Worm (Caenorhabditis elegans) whole organism, early embryonic: ENCODE measurements around the gene igcm-3.

ENCODE experiments used
- B0310.2 ChIP-seq: sonication (generic microtip); optimal IDR thresholded peaks from 2 replicates; lab custom pipeline; 2016; ENCODE audit warnings: mild to moderate bottlenecking, missing genetic modification characterization, missing compliant biosample characterization
- F13C5.2 ChIP-seq: sonication (generic microtip); optimal IDR thresholded peaks from 2 replicates; lab custom pipeline; 2017; ENCODE audit warnings: mild to moderate bottlenecking, missing genetic modification characterization, inconsistent platforms, missing compliant biosample characterization
- aly-1 ChIP-seq: sonication (generic microtip); optimal IDR thresholded peaks from 2 replicates; lab custom pipeline; 2016; ENCODE audit warnings: missing genetic modification characterization, missing compliant biosample characterization
- ama-1 ChIP-seq: fragments of 150-350 bp; optimal IDR thresholded peaks from 2 replicates; lab custom pipeline; 2014
- ceh-13 ChIP-seq: fragments of 200-800 bp; sonication (Bioruptor generic); optimal IDR thresholded peaks from 2 replicates; lab custom pipeline; 2018; ENCODE audit warnings: mild to moderate bottlenecking, missing genetic modification characterization, missing compliant biosample characterization
- ceh-36 ChIP-seq: sonication (generic microtip); optimal IDR thresholded peaks from 2 replicates; lab custom pipeline; 2016; ENCODE audit warnings: missing genetic modification characterization, inconsistent platforms, missing compliant biosample characterization
- ets-7 ChIP-seq: sonication (generic microtip); optimal IDR thresholded peaks from 2 replicates; lab custom pipeline; 2016; ENCODE audit warnings: missing genotype, missing genetic modification characterization, missing compliant biosample characterization
- flt-1 ChIP-seq: fragments of 200-800 bp; sonication (Bioruptor generic); IDR thresholded peaks from 2 replicates; pipeline ENCODE4 v1.3.6; 2022; ENCODE audit warnings: missing genetic modification characterization, missing compliant biosample characterization
- hmbx-1 ChIP-seq: sonication (generic microtip); optimal IDR thresholded peaks from 2 replicates; lab custom pipeline; 2016; ENCODE audit warnings: mild to moderate bottlenecking, missing genetic modification characterization, missing compliant biosample characterization
- hmg-4 ChIP-seq: fragments of 200-800 bp; sonication (Bioruptor generic); optimal IDR thresholded peaks from 2 replicates; lab custom pipeline; 2018; ENCODE audit warnings: mild to moderate bottlenecking, missing genetic modification characterization, missing compliant biosample characterization
- hnd-1 ChIP-seq: sonication (generic microtip); optimal IDR thresholded peaks from 2 replicates; lab custom pipeline; 2016; ENCODE audit warnings: missing genetic modification characterization, missing compliant biosample characterization
- pes-1 ChIP-seq: fragments of 200-800 bp; sonication (Bioruptor generic); IDR thresholded peaks from 2 replicates; pipeline ENCODE4 v1.3.6; 2022; ENCODE audit warnings: missing genetic modification reagents, missing genetic modification characterization, missing compliant biosample characterization
- scrt-1 ChIP-seq: fragments of 200-800 bp; sonication (Bioruptor generic); IDR thresholded peaks from 2 replicates; pipeline ENCODE4 v1.3.6; 2022; ENCODE audit warnings: missing genetic modification characterization, missing compliant biosample characterization
- sea-1 ChIP-seq: fragments of 200-800 bp; sonication (Bioruptor generic); conservative IDR thresholded peaks from 2 replicates; pipeline ENCODE4 v1.3.6; 2022; ENCODE audit warnings: missing genetic modification characterization, missing compliant biosample characterization
- tbx-11 ChIP-seq: fragments of 200-800 bp; sonication (Bioruptor generic); IDR thresholded peaks from 2 replicates; pipeline ENCODE4 v1.3.6; 2022; ENCODE audit warnings: missing genetic modification characterization, missing compliant biosample characterization
- tbx-37 ChIP-seq: fragments of 200-800 bp; sonication (Bioruptor generic); conservative IDR thresholded peaks from 2 replicates; pipeline ENCODE4 v1.3.6; 2022; ENCODE audit warnings: missing genetic modification reagents, missing genetic modification characterization, missing compliant biosample characterization
- tra-4 ChIP-seq: sonication (generic microtip); optimal IDR thresholded peaks from 2 replicates; lab custom pipeline; 2017; ENCODE audit warnings: missing genetic modification characterization, missing compliant biosample characterization

Gene igcm-3

DNA sequence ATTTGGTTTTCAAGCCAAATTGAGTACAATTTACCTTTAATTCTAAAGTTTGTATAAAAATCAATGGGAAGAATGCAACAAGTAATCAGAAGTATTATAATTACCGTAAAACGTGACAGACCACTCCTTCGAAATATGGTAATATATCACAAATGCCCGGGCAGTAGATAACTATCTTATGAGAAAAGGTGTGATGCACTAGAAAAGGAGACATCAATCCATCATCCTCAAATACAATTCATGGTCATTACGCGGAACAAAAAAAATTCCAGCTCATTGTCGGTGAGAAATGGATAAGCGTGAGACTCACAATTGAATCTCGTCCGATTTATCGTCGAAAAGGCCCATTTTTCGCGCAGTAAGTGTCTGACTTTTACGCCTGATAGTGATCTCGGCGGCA is 3.5 kb upstream of the igcm-3 start:
- no peak for TF ChIP-seq hnd-1
- TF ChIP-seq flt-1 (GFP tag; lab: Robert Waterston, UW): no peak
- no peak for TF ChIP-seq hmbx-1 (tag; lab: Kevin White, UChicago)
- TF ChIP-seq tbx-37 (GFP tag; lab: Robert Waterston, UW): no peak
- no peak for TF ChIP-seq F13C5.2 (tag; lab: Kevin White, UChicago)
- TF ChIP-seq ama-1 (lab: Kevin White, UChicago): no peak
- no peak for TF ChIP-seq sea-1 (GFP tag; lab: Robert Waterston, UW)
- no peak for TF ChIP-seq aly-1
- no peak for TF ChIP-seq ets-7 (tag; lab: Kevin White, UChicago)
- no peak for TF ChIP-seq pes-1 (GFP tag; lab: Robert Waterston, UW)

DNA sequence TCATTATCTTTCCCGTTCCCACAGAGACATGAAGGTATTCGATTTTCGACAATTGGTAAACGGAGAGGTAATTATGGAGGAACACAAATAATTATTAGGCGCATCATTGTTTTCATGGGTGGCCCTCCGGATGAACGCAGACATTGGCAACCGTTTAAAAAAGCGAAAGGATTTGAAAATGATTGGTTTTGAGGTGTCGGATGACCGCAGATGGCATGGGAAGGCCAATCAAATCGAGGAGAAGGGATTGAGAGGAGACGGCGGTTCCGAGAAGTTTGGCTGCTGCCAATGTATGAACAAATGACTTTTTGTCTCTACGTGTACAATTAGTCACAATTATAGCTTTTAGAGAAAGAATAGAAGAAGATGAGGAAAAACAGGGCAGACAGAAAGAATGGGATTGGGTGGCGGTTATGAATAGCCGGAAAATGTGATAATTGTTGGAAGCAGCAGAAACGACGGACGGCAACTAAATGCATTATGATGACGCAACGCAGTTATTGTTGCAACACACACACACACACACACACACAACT is 1.9 kb upstream of the igcm-3 start:
- TF ChIP-seq scrt-1 (GFP tag; lab: Robert Waterston, UW): no peak
- peak; percentile 32 for TF ChIP-seq ets-7 (tag; lab: Kevin White, UChicago)

DNA sequence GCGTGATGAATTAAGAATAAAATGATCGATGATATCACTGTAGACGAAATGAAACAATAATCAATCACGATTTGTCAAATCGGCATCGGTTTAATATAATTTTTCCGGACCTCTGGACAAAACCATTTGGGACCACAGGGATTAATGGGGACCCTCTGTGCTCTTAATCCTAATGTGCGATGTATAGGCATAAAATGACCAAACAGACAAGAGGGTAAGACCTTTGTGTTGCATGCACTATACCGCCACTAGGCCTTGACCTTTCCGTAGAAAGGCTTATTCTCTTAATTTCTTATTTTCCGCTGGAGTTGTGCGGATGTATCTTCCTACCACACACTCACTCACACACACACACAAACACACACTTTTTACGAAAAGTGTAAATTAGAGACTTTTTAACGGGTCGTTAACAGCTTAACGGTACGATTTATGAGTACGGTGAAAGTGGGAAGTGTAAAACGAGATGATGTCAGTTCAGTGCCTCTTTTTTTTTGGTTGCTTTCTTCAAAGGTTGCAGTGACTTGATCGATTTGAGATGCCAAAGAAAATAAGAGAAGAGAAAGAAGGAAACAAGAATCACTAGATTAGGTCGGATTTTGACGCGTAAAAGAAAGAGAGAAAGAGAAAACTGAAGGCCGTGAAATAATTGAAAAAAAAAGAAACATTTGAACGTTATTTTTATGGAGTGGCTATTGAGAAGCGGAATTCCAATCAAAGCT is 732 bp downstream of the igcm-3 start:
- TF ChIP-seq ceh-36 (tag; lab: Kevin White, UChicago) (peak; percentile 82), tra-4 (tag; lab: Kevin White, UChicago) (no peak), ama-1 (lab: Kevin White, UChicago) (no peak), hmbx-1 (tag; lab: Kevin White, UChicago) (no peak), ceh-13 (GFP tag; lab: Kevin White, UChicago) (no peak), flt-1 (GFP tag; lab: Robert Waterston, UW) (no peak)

DNA sequence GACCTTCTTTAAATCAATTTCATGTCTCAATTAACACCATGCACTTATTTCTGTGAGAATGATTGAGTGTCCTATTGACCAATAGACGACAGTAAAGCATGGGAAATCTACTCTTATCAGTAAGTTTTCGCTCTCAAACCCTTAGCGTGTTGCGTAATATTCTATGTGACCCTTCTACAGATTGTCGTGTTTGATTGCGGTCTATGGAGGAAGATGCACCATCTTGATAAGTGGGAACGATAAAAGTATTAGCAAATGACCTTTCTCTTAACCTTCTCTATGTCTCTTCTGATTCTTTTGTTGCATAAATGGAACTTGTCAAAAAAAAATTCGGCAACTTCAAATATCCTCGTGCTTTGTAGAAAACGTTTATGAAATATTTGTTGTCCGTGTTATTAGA is 1.8 kb downstream of the igcm-3 start:
- TF ChIP-seq hmbx-1 (tag; lab: Kevin White, UChicago): no peak
- TF ChIP-seq tra-4 (tag; lab: Kevin White, UChicago): no peak
- no peak for TF ChIP-seq B0310.2
- TF ChIP-seq hnd-1: no peak
- no peak for TF ChIP-seq sea-1 (GFP tag; lab: Robert Waterston, UW)
- no peak for TF ChIP-seq hmg-4 (GFP tag; lab: Kevin White, UChicago)
- no peak for TF ChIP-seq aly-1
- TF ChIP-seq tbx-11 (GFP tag; lab: Robert Waterston, UW): no peak
- no peak for TF ChIP-seq pes-1 (GFP tag; lab: Robert Waterston, UW)
- TF ChIP-seq ceh-36 (tag; lab: Kevin White, UChicago): no peak
- no peak for TF ChIP-seq flt-1 (GFP tag; lab: Robert Waterston, UW)
- TF ChIP-seq scrt-1 (GFP tag; lab: Robert Waterston, UW): no peak
- no peak for TF ChIP-seq ceh-13 (GFP tag; lab: Kevin White, UChicago)
- TF ChIP-seq tbx-37 (GFP tag; lab: Robert Waterston, UW): no peak

DNA sequence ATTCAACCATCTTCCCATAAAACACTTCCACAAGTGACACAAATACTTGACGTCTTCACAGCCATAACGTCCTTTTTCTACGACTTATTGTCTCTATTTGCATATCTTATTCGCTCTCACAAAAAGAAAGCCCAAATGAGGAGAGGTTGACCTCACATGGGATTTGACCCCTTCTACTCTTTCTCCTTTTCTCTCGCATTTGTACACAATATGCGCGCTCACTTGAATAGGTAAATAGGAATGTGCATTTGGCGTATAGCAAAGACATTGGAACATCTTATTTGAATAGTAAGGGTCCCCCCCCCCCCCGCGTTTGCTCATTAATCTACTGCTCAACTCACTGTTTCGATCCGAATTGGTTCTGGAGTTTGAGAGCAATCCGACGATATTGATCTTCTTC is 5.0 kb downstream of the igcm-3 start:
- TF ChIP-seq ama-1 (lab: Kevin White, UChicago) (peak; percentile 7), aly-1 (no peak), hmg-4 (GFP tag; lab: Kevin White, UChicago) (peak; percentile 52)

DNA sequence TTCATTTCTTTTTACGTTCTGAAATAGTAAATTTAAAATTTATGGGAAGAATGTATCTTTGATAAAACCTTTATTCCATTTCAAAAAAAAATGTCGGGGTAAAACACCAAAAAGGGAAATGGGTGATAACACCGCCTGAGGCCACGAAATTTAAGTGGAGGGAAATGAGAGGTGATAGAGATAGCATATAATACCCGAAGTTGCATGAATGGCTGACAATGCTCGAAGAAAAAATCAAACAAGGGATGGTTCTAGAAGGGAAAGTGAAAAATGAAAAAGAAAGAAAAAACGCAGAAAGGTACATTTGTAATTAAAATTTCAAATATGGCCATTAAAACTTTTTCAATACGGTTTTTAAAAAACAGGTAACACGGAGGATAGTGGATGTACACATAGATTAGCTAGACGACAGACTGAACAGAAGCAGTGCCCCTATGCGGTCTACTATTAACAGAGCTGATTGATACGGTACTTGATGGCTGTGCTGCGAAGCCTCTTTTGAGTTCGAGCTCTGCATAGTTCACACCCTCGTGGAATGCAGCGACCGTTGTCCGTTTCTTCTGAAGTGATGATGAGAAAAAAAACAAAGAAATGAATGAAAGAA is 7.4 kb downstream of the igcm-3 start:
- TF ChIP-seq tra-4 (tag; lab: Kevin White, UChicago): no peak

DNA sequence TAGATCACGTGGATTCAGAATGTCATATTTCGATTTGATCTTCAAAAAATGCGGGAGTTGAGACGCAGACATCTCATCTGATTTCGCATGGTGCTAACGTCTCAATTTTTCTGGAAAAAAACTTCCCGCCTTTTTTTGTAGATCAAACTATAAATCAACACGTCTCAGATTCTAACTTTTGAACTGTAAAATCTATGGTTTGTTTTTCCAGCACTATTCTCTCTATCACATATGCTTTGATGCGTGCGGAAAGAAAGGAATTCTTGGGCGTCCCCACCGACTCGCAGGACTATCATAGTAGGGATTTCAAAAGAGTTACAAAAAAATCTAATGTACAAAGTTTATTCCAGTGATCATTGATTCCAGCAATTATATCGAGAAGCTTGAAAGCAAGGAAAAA is 8.0 kb downstream of the igcm-3 start:
- no peak for TF ChIP-seq aly-1
- 0 out of 2 replicates have a peak, but pooled peaks have one; percentile 5 for TF ChIP-seq scrt-1 (GFP tag; lab: Robert Waterston, UW)
- no peak for TF ChIP-seq tbx-11 (GFP tag; lab: Robert Waterston, UW)
- no peak for TF ChIP-seq flt-1 (GFP tag; lab: Robert Waterston, UW)
- no peak for TF ChIP-seq ceh-13 (GFP tag; lab: Kevin White, UChicago)
- TF ChIP-seq hnd-1: no peak
- peak; percentile 77 for TF ChIP-seq ama-1 (lab: Kevin White, UChicago)
- TF ChIP-seq hmbx-1 (tag; lab: Kevin White, UChicago): no peak
- no peak for TF ChIP-seq F13C5.2 (tag; lab: Kevin White, UChicago)
- TF ChIP-seq ets-7 (tag; lab: Kevin White, UChicago): no peak
- TF ChIP-seq B0310.2: peak; percentile 13
- TF ChIP-seq sea-1 (GFP tag; lab: Robert Waterston, UW): no peak
- no peak for TF ChIP-seq ceh-36 (tag; lab: Kevin White, UChicago)
- no peak for TF ChIP-seq tbx-37 (GFP tag; lab: Robert Waterston, UW)
- no peak for TF ChIP-seq hmg-4 (GFP tag; lab: Kevin White, UChicago)
- TF ChIP-seq pes-1 (GFP tag; lab: Robert Waterston, UW): no peak
- TF ChIP-seq tra-4 (tag; lab: Kevin White, UChicago): no peak

DNA sequence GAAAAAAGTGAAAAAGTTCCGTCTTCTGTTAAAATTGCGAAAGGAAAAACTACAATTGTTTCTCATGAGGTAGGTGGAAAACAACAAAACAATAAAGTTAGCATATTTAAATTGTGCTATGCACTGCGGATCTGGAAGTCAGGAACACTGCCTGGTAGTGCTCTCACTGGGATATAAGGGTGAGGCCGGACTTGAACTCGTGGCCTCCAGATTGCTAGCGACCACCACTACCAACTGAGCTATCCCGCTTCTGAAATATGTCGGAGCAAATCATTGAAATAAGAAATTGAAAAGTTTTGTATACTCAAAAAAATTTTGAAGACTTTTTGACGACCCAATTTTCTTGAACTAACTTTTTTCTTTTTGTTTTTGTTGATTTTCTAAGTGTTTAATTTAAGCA is 9.1 kb downstream of the igcm-3 start:
- no peak for TF ChIP-seq tra-4 (tag; lab: Kevin White, UChicago)
- TF ChIP-seq ama-1 (lab: Kevin White, UChicago): no peak
- TF ChIP-seq sea-1 (GFP tag; lab: Robert Waterston, UW): peak; percentile 66; the same call in 1 of the 2 replicates
- no peak for TF ChIP-seq hmbx-1 (tag; lab: Kevin White, UChicago)
- no peak for TF ChIP-seq pes-1 (GFP tag; lab: Robert Waterston, UW)
- no peak for TF ChIP-seq B0310.2
